Worm (Caenorhabditis elegans): Measurements from ENCODE around the gene C10B5.1.

ce11 chrV:8626406-8626805, 45.3 kb downstream of the C10B5.1 start:
- no peak for TF ChIP-seq ceh-90 (tag; optimal IDR thresholded peaks at IDR 0.05)
- TF ChIP-seq unc-130 (tag; optimal IDR thresholded peaks at IDR 0.05) = no peak
- TF ChIP-seq fos-1 (tag; optimal IDR thresholded peaks at IDR 0.05) = no peak
- no peak for TF ChIP-seq snpc-4 (tag; optimal IDR thresholded peaks at IDR 0.05)
- no peak for TF ChIP-seq nhr-77 (tag; optimal IDR thresholded peaks at IDR 0.05)
- no peak for TF ChIP-seq blmp-1 (tag; optimal IDR thresholded peaks at IDR 0.05)
- TF ChIP-seq unc-86 (tag; optimal IDR thresholded peaks at IDR 0.05) = no peak
- no peak for TF ChIP-seq nhr-11 (tag; optimal IDR thresholded peaks at IDR 0.05)
- TF ChIP-seq unc-98 (GFP tag; IDR thresholded peaks at IDR 0.05) = no peak
- no peak for TF ChIP-seq nhr-76 (tag; optimal IDR thresholded peaks at IDR 0.05)

Measured in whole organism, L1 larva.